Worm (Caenorhabditis elegans): ENCODE data around the gene npr-19.

- TF ChIP-seq dao-5 (tag; optimal IDR thresholded peaks at IDR 0.05) = no peak
- no peak for TF ChIP-seq W03F9.2 (tag; optimal IDR thresholded peaks at IDR 0.05)
- TF ChIP-seq him-1 (tag; optimal IDR thresholded peaks at IDR 0.05) = no peak
These were observed at the start of gene npr-19 for ce11 chrX:735572-735971.
